Fruit fly (Drosophila melanogaster) whole organism, adult: ENCODE measurements around the gene bab1.

Experiments used
- CG12768 ChIP-seq: fragments of 200-800 bp; sonication (Bioruptor generic); optimal IDR thresholded peaks from 2 replicates; lab custom pipeline; 2017; ENCODE audit warnings: missing biosample characterization, missing genetic modification characterization, mild to moderate bottlenecking, moderate library complexity, missing genetic modification reagents
- CG14711 ChIP-seq: fragments of 200-800 bp; sonication (Bioruptor generic); optimal IDR thresholded peaks from 2 replicates; lab custom pipeline; 2018; ENCODE audit warnings: missing biosample characterization, mild to moderate bottlenecking, missing genetic modification characterization, moderate library complexity
- CG1620 ChIP-seq: fragments of 200-800 bp; sonication (Bioruptor generic); optimal IDR thresholded peaks from 2 replicates; lab custom pipeline; 2016; ENCODE audit warnings: missing biosample characterization, missing genetic modification characterization
- CG33017 ChIP-seq: fragments of 200-800 bp; sonication (Bioruptor generic); optimal IDR thresholded peaks from 2 replicates; lab custom pipeline; 2018; ENCODE audit warnings: missing biosample characterization, mild to moderate bottlenecking, missing genetic modification characterization, moderate library complexity
- CG5204 ChIP-seq: fragments of 200-800 bp; sonication (Bioruptor generic); optimal IDR thresholded peaks from 2 replicates; lab custom pipeline; 2016; ENCODE audit warnings: missing biosample characterization, missing genetic modification characterization
- CG7101 ChIP-seq: fragments of 200-800 bp; sonication (Bioruptor generic); optimal IDR thresholded peaks from 2 replicates; lab custom pipeline; 2018; ENCODE audit warnings: missing biosample characterization, mild to moderate bottlenecking, missing genetic modification characterization, moderate library complexity
- Mnt ChIP-seq: fragments of 200-800 bp; sonication (Bioruptor generic); optimal IDR thresholded peaks from 2 replicates; lab custom pipeline; 2016; ENCODE audit warnings: missing biosample characterization, mild to moderate bottlenecking, missing genetic modification characterization
- cic ChIP-seq: fragments of 200-800 bp; sonication (Bioruptor generic); optimal IDR thresholded peaks from 2 replicates; lab custom pipeline; 2017; ENCODE audit warnings: missing biosample characterization, mild to moderate bottlenecking, missing genetic modification characterization, moderate library complexity
- cnc ChIP-seq, 2 experiments: fragments of >200 bp; optimal IDR thresholded peaks; 2 replicates each; lab custom pipeline; 2017
- kay ChIP-seq: fragments of 200-800 bp; sonication (Bioruptor generic); peaks from one replicate; lab custom pipeline; 2016; ENCODE audit warnings: missing biosample characterization, missing genetic modification characterization, borderline replicate concordance
- pad ChIP-seq: fragments of 200-800 bp; sonication (Bioruptor generic); optimal IDR thresholded peaks from 3 replicates; lab custom pipeline; 2017; ENCODE audit warnings: missing biosample characterization, missing genetic modification characterization, mild to moderate bottlenecking, moderate library complexity, missing genetic modification reagents
- tj ChIP-seq: fragments of 200-800 bp; sonication (Bioruptor generic); optimal IDR thresholded peaks from 3 replicates; lab custom pipeline; 2017; ENCODE audit warnings: missing biosample characterization, mild to moderate bottlenecking, missing genetic modification characterization, moderate library complexity
- toe ChIP-seq: fragments of 200-800 bp; sonication (Bioruptor generic); optimal IDR thresholded peaks from 2 replicates; lab custom pipeline; 2016; ENCODE audit warnings: missing biosample characterization, missing genetic modification characterization

DNA sequence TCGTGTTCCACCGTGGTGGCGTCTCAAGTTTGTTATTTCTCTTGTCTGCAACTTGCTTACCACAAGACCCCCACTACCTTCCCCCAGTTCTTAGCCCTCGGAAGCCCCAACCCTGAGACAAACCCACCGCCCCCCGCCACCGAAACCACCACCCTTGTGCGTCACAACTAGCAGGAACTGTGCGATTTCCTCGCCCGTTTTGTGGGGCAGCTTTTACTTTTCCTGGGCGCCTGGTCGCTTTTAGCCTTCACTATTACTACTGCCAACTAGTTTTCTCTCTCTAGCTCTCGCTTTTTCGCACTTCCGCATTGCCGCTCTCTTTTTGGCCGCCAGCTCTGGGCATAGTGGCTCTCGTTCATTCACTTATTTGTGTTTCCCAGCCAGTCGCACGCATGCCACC is 45.6 kb upstream of the bab1 start:
- TF ChIP-seq CG12768 (GFP tag; lab: Kevin White, UChicago) (no peak), tj (GFP tag; lab: Kevin White, UChicago) (no peak), CG5204 (GFP tag; lab: Kevin White, UChicago) (no peak), CG7101 (tag; lab: Kevin White, UChicago) (no peak), cnc (optimal IDR thresholded peaks at IDR 0.05; lab: Kevin White, UChicago) (no peak), pad (GFP tag; lab: Kevin White, UChicago) (no peak), CG1620 (GFP tag; lab: Kevin White, UChicago) (no peak), CG14711 (tag; lab: Kevin White, UChicago) (no peak), toe (GFP tag; lab: Kevin White, UChicago) (no peak), kay (GFP tag; lab: Kevin White, UChicago) (no peak), CG33017 (tag; lab: Kevin White, UChicago) (no peak), cic (GFP tag; lab: Kevin White, UChicago) (no peak), Mnt (no peak)
